Worm (Caenorhabditis elegans) whole organism, late embryonic: Measurements from ENCODE around the gene sri-7.

Experiments
- C08G9.2 ChIP-seq: sonication (generic microtip); optimal IDR thresholded peaks from 2 replicates; lab custom pipeline; 2016; ENCODE audit warnings: mild to moderate bottlenecking, missing genetic modification characterization, moderate library complexity, missing compliant biosample characterization
- F13H6.1 ChIP-seq: sonication (generic microtip); optimal IDR thresholded peaks from 2 replicates; lab custom pipeline; 2016; ENCODE audit warnings: missing genetic modification characterization, missing compliant biosample characterization
- T23F11.4 ChIP-seq: fragments of 200-800 bp; sonication (Bioruptor generic); optimal IDR thresholded peaks from 2 replicates; lab custom pipeline; 2018; ENCODE audit warnings: mild to moderate bottlenecking, missing genetic modification characterization, missing compliant biosample characterization
- Y22D7AL.16 ChIP-seq: sonication (generic microtip); optimal IDR thresholded peaks from 2 replicates; lab custom pipeline; 2016; ENCODE audit warnings: missing genetic modification characterization, missing compliant biosample characterization
- ahr-1 ChIP-seq: sonication (generic microtip); optimal IDR thresholded peaks from 2 replicates; lab custom pipeline; 2016; ENCODE audit warnings: missing genetic modification characterization, missing compliant biosample characterization
- ceh-14 ChIP-seq: sonication (generic microtip); optimal IDR thresholded peaks from 2 replicates; lab custom pipeline; 2016; ENCODE audit warnings: missing genotype, missing genetic modification characterization, missing compliant biosample characterization
- ceh-22 ChIP-seq: sonication (generic microtip); optimal IDR thresholded peaks from 2 replicates; lab custom pipeline; 2017; ENCODE audit warnings: missing biosample characterization, missing genetic modification characterization
- ceh-31 ChIP-seq: sonication (generic microtip); optimal IDR thresholded peaks from 2 replicates; lab custom pipeline; 2016; ENCODE audit warnings: missing genetic modification characterization, missing compliant biosample characterization
- ceh-34 ChIP-seq: sonication (generic microtip); optimal IDR thresholded peaks from 2 replicates; lab custom pipeline; 2016; ENCODE audit warnings: mild to moderate bottlenecking, missing genetic modification characterization, missing compliant biosample characterization
- ceh-45 ChIP-seq: fragments of 200-800 bp; sonication (Bioruptor generic); IDR thresholded peaks from 2 replicates; pipeline ENCODE4 v1.3.6; 2022; ENCODE audit warnings: missing genetic modification reagents, missing genetic modification characterization, missing compliant biosample characterization
- che-1 ChIP-seq: sonication (generic microtip); optimal IDR thresholded peaks from 2 replicates; lab custom pipeline; 2016; ENCODE audit warnings: mild to moderate bottlenecking, missing genetic modification characterization, missing compliant biosample characterization
- dmd-4 ChIP-seq: sonication (generic microtip); optimal IDR thresholded peaks from 2 replicates; lab custom pipeline; 2016; ENCODE audit warnings: borderline replicate concordance, missing genetic modification characterization, missing compliant biosample characterization
- dve-1 ChIP-seq: sonication (generic microtip); optimal IDR thresholded peaks from 2 replicates; lab custom pipeline; 2017; ENCODE audit warnings: antibody characterized with exemption, mild to moderate bottlenecking, missing genetic modification characterization, missing compliant biosample characterization
- elt-2 ChIP-seq: sonication (generic microtip); optimal IDR thresholded peaks from 2 replicates; lab custom pipeline; 2016; ENCODE audit warnings: missing genetic modification reagents, missing genetic modification characterization, missing compliant biosample characterization
- eyg-1 ChIP-seq: sonication (generic microtip); optimal IDR thresholded peaks from 2 replicates; lab custom pipeline; 2016; ENCODE audit warnings: missing genotype, missing genetic modification characterization, missing compliant biosample characterization
- fax-1 ChIP-seq: sonication (generic microtip); optimal IDR thresholded peaks from 2 replicates; lab custom pipeline; 2016; ENCODE audit warnings: missing genotype, missing genetic modification characterization, missing compliant biosample characterization
- fkh-6 ChIP-seq: sonication (generic microtip); optimal IDR thresholded peaks from 2 replicates; lab custom pipeline; 2016; ENCODE audit warnings: missing genetic modification characterization, missing compliant biosample characterization
- hlh-13 ChIP-seq: fragments of 200-800 bp; sonication (Bioruptor generic); optimal IDR thresholded peaks from 2 replicates; lab custom pipeline; 2018; ENCODE audit warnings: mild to moderate bottlenecking, missing genetic modification characterization, missing compliant biosample characterization
- hlh-6 ChIP-seq: sonication (generic microtip); optimal IDR thresholded peaks from 2 replicates; lab custom pipeline; 2016; ENCODE audit warnings: missing genotype, missing genetic modification characterization, missing compliant biosample characterization
- hlh-8 ChIP-seq: sonication (generic microtip); optimal IDR thresholded peaks from 2 replicates; lab custom pipeline; 2016; ENCODE audit warnings: missing genotype, missing genetic modification characterization, missing compliant biosample characterization
- lin-11 ChIP-seq: fragments of 200-800 bp; sonication (Bioruptor generic); optimal IDR thresholded peaks from 2 replicates; lab custom pipeline; 2018; ENCODE audit warnings: mild to moderate bottlenecking, missing genetic modification characterization, missing compliant biosample characterization
- mec-3 ChIP-seq: sonication (generic microtip); optimal IDR thresholded peaks from 2 replicates; lab custom pipeline; 2016; ENCODE audit warnings: borderline replicate concordance, missing genetic modification characterization, missing compliant biosample characterization
- nhr-232 ChIP-seq: sonication (generic microtip); optimal IDR thresholded peaks from 2 replicates; lab custom pipeline; 2016; ENCODE audit warnings: missing genetic modification characterization, missing compliant biosample characterization
- npax-4 ChIP-seq: sonication (generic microtip); optimal IDR thresholded peaks from 2 replicates; lab custom pipeline; 2016; ENCODE audit warnings: missing genetic modification characterization, missing compliant biosample characterization
- pag-3 ChIP-seq: sonication (generic microtip); optimal IDR thresholded peaks from 2 replicates; lab custom pipeline; 2016; ENCODE audit warnings: missing compliant biosample characterization, missing genetic modification characterization, borderline replicate concordance
- pat-9 ChIP-seq: fragments of 200-800 bp; sonication (Bioruptor generic); optimal IDR thresholded peaks from 2 replicates; lab custom pipeline; 2018; ENCODE audit warnings: mild to moderate bottlenecking, missing genetic modification characterization, moderate library complexity, missing compliant biosample characterization
- ref-2 ChIP-seq: sonication (generic microtip); optimal IDR thresholded peaks from 2 replicates; lab custom pipeline; 2016; ENCODE audit warnings: missing genetic modification characterization, missing compliant biosample characterization
- sdc-2 ChIP-seq: sonication (generic microtip); optimal IDR thresholded peaks from 2 replicates; lab custom pipeline; 2016; ENCODE audit warnings: missing genotype, missing genetic modification characterization, missing compliant biosample characterization
- ttx-3 ChIP-seq: sonication (generic microtip); optimal IDR thresholded peaks from 2 replicates; lab custom pipeline; 2016; ENCODE audit warnings: missing genetic modification reagents, missing genetic modification characterization, missing compliant biosample characterization
- unc-3 ChIP-seq, 2 experiments: fragments of 200-800 bp in 1 of 2; sonication (Bioruptor generic) in 1 of 2; sonication (generic microtip) in 1 of 2; conservative IDR thresholded peaks in 1 of 2; optimal IDR thresholded peaks in 1 of 2; 2 replicates each; pipeline versions ENCODE4 v1.3.6 to Lab custom; 2016 to 2022; ENCODE audit warnings: missing compliant biosample characterization in 2 of 2, missing genetic modification characterization in 2 of 2, missing genetic modification reagents in 1 of 2
- unc-42 ChIP-seq: sonication (generic microtip); optimal IDR thresholded peaks from 2 replicates; lab custom pipeline; 2016; ENCODE audit warnings: missing genotype, missing genetic modification characterization, missing compliant biosample characterization
- unc-55 ChIP-seq: sonication (generic microtip); optimal IDR thresholded peaks from 2 replicates; lab custom pipeline; 2017; ENCODE audit warnings: missing biosample characterization, missing genetic modification reagents, missing genetic modification characterization
- unc-86 ChIP-seq: sonication (generic microtip); optimal IDR thresholded peaks from 2 replicates; lab custom pipeline; 2016; ENCODE audit warnings: missing genetic modification characterization, missing compliant biosample characterization
- zip-5 ChIP-seq: sonication (generic microtip); optimal IDR thresholded peaks from 2 replicates; lab custom pipeline; 2016; ENCODE audit warnings: missing genetic modification characterization, missing compliant biosample characterization

The sri-7 gene

DNA sequence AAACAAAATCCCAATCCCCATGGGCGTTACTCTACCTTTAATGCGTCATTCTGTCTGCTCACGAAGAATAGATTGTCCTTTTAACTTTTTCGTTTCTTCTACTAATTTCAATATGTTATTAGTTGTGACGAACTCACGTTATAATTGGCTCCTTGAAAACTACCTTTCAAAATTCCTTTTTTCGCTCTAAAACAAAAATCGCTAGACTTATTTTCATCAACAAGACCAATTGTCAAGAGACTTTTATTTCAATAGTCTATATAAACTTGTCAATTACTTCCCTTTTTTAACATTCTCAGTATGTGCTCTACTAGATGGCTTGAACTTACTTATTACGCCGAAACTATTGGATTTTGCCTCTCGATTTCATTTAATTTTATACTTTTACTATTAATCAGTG, 15.4 kb upstream of the sri-7 start, which contains the start of gene str-102:
TSS of gene str-102 (plus strand) at position 301 of the 400 bp plus-strand sequence.
- TF ChIP-seq T23F11.4 (GFP tag; lab: Kevin White, UChicago) = no peak
- no peak for TF ChIP-seq npax-4 (tag; lab: Kevin White, UChicago)
- no peak for TF ChIP-seq hlh-6 (tag; lab: Kevin White, UChicago)
- TF ChIP-seq ttx-3 (tag; lab: Kevin White, UChicago) = no peak
- no peak for TF ChIP-seq F13H6.1
- TF ChIP-seq zip-5 (tag; lab: Kevin White, UChicago) = no peak
- TF ChIP-seq ceh-34 = no peak
- TF ChIP-seq unc-55 (GFP tag; lab: Kevin White, UChicago) = no peak
- no peak for TF ChIP-seq unc-86 (tag; lab: Kevin White, UChicago)
- no peak for TF ChIP-seq ceh-22
- no peak for TF ChIP-seq dve-1 (tag; lab: Kevin White, UChicago)
- TF ChIP-seq eyg-1 = no peak
- no peak for TF ChIP-seq dmd-4 (tag; lab: Kevin White, UChicago)
- TF ChIP-seq, all 69 proteins: peak for 0

DNA sequence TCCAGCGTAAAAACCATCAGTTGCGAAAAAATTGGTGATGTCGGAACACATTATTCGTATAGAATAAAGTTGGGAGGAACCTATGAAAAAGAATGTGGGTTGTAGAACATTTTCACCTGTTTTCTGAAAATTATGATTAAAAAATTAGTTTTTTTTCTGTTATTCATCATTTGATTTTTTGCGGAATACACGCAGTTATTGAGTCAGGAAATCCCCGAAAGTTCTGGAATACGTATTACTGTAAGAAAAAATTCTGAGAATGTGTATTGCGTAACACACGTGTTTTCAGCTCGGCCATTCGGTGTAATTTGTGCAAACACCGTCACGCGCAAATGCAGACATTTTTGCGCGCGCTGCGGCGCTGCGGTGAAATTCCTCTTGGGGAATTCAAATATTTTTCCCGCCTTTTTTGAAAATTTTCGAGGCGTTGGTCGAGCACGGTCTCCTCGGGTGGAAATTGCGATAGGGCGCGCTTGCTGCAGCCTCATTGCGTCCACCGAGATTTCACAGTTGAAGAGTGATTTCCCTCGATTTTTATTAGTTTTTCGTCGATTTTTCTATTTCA, 11.2 kb upstream of the sri-7 start, which contains the start of gene srh-170:
TSS of gene srh-170 (minus strand) at position 51 of the 565 bp plus-strand sequence.
- TF ChIP-seq elt-2 (tag; lab: Kevin White, UChicago) = peak; percentile 7
- no peak for TF ChIP-seq pat-9 (tag; lab: Kevin White, UChicago)

DNA sequence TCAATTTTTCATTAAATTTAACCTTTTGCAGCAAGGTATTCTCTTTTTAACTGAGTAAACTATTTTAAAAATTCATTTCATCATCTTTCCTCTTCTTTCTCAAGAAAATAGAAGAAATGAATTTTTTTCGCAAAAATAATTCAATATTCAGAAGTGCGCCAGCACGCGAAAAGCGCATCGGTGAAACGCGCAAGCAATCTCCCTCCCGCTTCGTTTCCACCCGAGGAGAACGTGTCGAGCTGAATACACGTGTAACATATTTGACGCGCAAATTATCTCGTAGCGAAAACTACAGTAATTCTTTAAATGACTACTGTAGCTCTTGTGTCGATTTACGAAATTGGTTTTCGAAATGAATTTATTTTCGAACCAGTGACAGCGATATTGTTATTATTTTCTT, 8.1 kb upstream of the sri-7 start:
- TF ChIP-seq ahr-1 (tag; lab: Kevin White, UChicago) (no peak), unc-42 (tag; lab: Kevin White, UChicago) (peak; percentile 17)

DNA sequence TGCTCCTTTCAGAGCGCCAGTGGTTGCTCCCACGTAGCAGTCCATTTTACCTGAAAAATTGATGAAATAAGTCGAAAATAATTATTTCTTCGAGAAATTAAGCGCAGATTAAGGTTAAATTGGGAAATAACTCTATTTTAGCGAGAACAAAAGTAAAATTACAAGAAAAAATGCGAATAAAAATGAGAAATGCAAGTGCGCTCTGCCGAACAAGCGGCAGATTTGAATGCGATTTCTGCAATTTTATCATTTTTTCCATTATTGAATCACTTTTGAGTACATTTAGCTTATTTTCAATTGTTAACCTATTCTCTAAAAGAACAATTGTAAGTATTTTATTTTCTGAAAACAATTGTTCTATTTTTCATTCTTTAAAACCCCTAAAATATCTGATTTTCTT, 5.2 kb upstream of the sri-7 start, which contains the start of gene T06E6.1:
TSS of gene T06E6.1 (minus strand) at position 56 of the 400 bp plus-strand sequence.
- no peak for TF ChIP-seq fkh-6 (tag; lab: Kevin White, UChicago)
- TF ChIP-seq nhr-232 (tag; lab: Kevin White, UChicago) = no peak
- no peak for TF ChIP-seq ceh-31
- no peak for TF ChIP-seq C08G9.2
- no peak for TF ChIP-seq hlh-8 (tag; lab: Kevin White, UChicago)
- TF ChIP-seq Y22D7AL.16 (tag; lab: Kevin White, UChicago) = no peak
- no peak for TF ChIP-seq lin-11 (tag; lab: Kevin White, UChicago)
- TF ChIP-seq unc-86 (tag; lab: Kevin White, UChicago) = no peak
- no peak for TF ChIP-seq hlh-13
- TF ChIP-seq ceh-45 = no peak
- TF ChIP-seq pag-3 = no peak
- no peak for TF ChIP-seq ceh-14 (tag; lab: Kevin White, UChicago)
- no peak for TF ChIP-seq ttx-3 (tag; lab: Kevin White, UChicago)
- TF ChIP-seq sdc-2 (tag; lab: Kevin White, UChicago) = no peak
- TF ChIP-seq ceh-34 = no peak

DNA sequence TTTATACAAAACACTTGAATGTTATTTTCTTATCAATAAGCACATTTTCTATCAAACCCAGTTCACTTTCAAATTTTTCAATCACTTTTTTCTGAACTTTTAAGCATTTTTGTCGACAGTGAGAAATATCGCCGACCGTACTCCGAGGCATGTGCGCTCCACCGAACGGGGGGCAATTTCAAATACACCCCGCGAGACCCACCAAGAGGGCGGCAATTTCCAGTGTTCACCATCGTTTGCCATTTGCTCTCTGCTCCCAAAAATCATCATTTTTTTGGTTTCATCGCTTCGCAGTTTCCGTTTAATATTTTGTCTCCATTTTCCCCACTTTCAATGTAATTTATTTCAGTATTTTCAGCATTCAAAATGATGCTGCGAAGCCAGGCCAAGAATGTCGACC, 4.8 kb upstream of the sri-7 start, which contains the start of gene cyb-3:
TSS of gene cyb-3 (plus strand) at position 350 of the 400 bp plus-strand sequence.
- no peak for TF ChIP-seq fax-1 (tag; lab: Kevin White, UChicago)
- TF ChIP-seq mec-3 (tag; lab: Kevin White, UChicago) = no peak
- TF ChIP-seq unc-3 (GFP tag; conservative IDR thresholded peaks at IDR 0.05; lab: Robert Waterston, UW) = no peak
- TF ChIP-seq unc-3 (tag; optimal IDR thresholded peaks at IDR 0.05; lab: Kevin White, UChicago) = no peak
- no peak for TF ChIP-seq ref-2 (tag; lab: Kevin White, UChicago)
- no peak for TF ChIP-seq zip-5 (tag; lab: Kevin White, UChicago)
- no peak for TF ChIP-seq T23F11.4 (GFP tag; lab: Kevin White, UChicago)
- no peak for TF ChIP-seq eyg-1
- no peak for TF ChIP-seq che-1 (tag; lab: Kevin White, UChicago)
